Fruit fly (Drosophila melanogaster): Measurements from ENCODE around the gene CG32313.

Gene CG32313

dm6 chr3L:1533699-1534431 lies 11.7 kb downstream of the CG32313 start, which contains the start of gene Iml1:
Gene Iml1, minus strand, starts transcription at chr3L:1534034.
- TF ChIP-seq CG8478 (optimal IDR thresholded peaks at IDR 0.05): no peak
- no peak for TF ChIP-seq EcR (GFP tag; optimal IDR thresholded peaks at IDR 0.05)
- no peak for TF ChIP-seq psq (optimal IDR thresholded peaks at IDR 0.05)
- TF ChIP-seq usp (GFP tag; optimal IDR thresholded peaks at IDR 0.05): no peak
- TF ChIP-seq Dll (optimal IDR thresholded peaks at IDR 0.05): no peak
- TF ChIP-seq pan (optimal IDR thresholded peaks at IDR 0.05): no peak

- TF ChIP-seq CG8478 (optimal IDR thresholded peaks at IDR 0.05) (no peak), usp (GFP tag; optimal IDR thresholded peaks at IDR 0.05) (no peak), pan (optimal IDR thresholded peaks at IDR 0.05) (no peak), Dll (optimal IDR thresholded peaks at IDR 0.05) (no peak), psq (optimal IDR thresholded peaks at IDR 0.05) (no peak), EcR (GFP tag; optimal IDR thresholded peaks at IDR 0.05) (no peak)
Observed at dm6 chr3L:1531159-1531558, 14.4 kb downstream of the CG32313 start, which contains the start of gene Ir62a. Gene Ir62a, minus strand, starts transcription at chr3L:1531259.

dm6 chr3L:1518715-1519603 lies 26.6 kb downstream of the CG32313 start:
- TF ChIP-seq pan (optimal IDR thresholded peaks at IDR 0.05): no peak
- no peak for TF ChIP-seq EcR (GFP tag; optimal IDR thresholded peaks at IDR 0.05)

dm6 chr3L:1517274-1518047 lies 28.1 kb downstream of the CG32313 start:
- TF ChIP-seq Dll (optimal IDR thresholded peaks at IDR 0.05): no peak
- no peak for TF ChIP-seq pan (optimal IDR thresholded peaks at IDR 0.05)
- no peak for TF ChIP-seq CG8478 (optimal IDR thresholded peaks at IDR 0.05)
- no peak for TF ChIP-seq psq (optimal IDR thresholded peaks at IDR 0.05)
- no peak for TF ChIP-seq EcR (GFP tag; optimal IDR thresholded peaks at IDR 0.05)

- TF ChIP-seq CG8478 (optimal IDR thresholded peaks at IDR 0.05) (no peak), Dll (optimal IDR thresholded peaks at IDR 0.05) (no peak), pan (optimal IDR thresholded peaks at IDR 0.05) (no peak), psq (optimal IDR thresholded peaks at IDR 0.05) (no peak), usp (GFP tag; optimal IDR thresholded peaks at IDR 0.05) (no peak), EcR (GFP tag; optimal IDR thresholded peaks at IDR 0.05) (no peak)
Observed at dm6 chr3L:1516631-1517273, 28.8 kb downstream of the CG32313 start, which contains the start of gene cue. Gene cue, minus strand, starts transcription at chr3L:1517271.

- TF ChIP-seq pan (optimal IDR thresholded peaks at IDR 0.05) (no peak), psq (optimal IDR thresholded peaks at IDR 0.05) (no peak), CG8478 (optimal IDR thresholded peaks at IDR 0.05) (no peak), Dll (optimal IDR thresholded peaks at IDR 0.05) (no peak), EcR (GFP tag; optimal IDR thresholded peaks at IDR 0.05) (no peak), usp (GFP tag; optimal IDR thresholded peaks at IDR 0.05) (no peak)
Observed at dm6 chr3L:1515820-1516540, 29.6 kb downstream of the CG32313 start.

dm6 chr3L:1502086-1502893 lies 43.3 kb downstream of the CG32313 start, which contains the start of the genes hfp and Psa:
Gene hfp, minus strand, starts transcription at chr3L:1502590.
Gene Psa, plus strand, starts transcription at chr3L:1502843.
- TF ChIP-seq usp (GFP tag; optimal IDR thresholded peaks at IDR 0.05) (no peak), psq (optimal IDR thresholded peaks at IDR 0.05) (no peak), CG8478 (optimal IDR thresholded peaks at IDR 0.05) (no peak), pan (optimal IDR thresholded peaks at IDR 0.05) (no peak)

- TF ChIP-seq psq (optimal IDR thresholded peaks at IDR 0.05) (no peak), Dll (optimal IDR thresholded peaks at IDR 0.05) (no peak), pan (optimal IDR thresholded peaks at IDR 0.05) (no peak), usp (GFP tag; optimal IDR thresholded peaks at IDR 0.05) (no peak), EcR (GFP tag; optimal IDR thresholded peaks at IDR 0.05) (no peak), CG8478 (optimal IDR thresholded peaks at IDR 0.05) (no peak)
Observed at dm6 chr3L:1496408-1496807, 49.1 kb downstream of the CG32313 start, which contains the start of gene CG12084. Gene CG12084, minus strand, starts transcription at chr3L:1496643.

- TF ChIP-seq EcR (GFP tag; optimal IDR thresholded peaks at IDR 0.05) (no peak), Dll (optimal IDR thresholded peaks at IDR 0.05) (no peak), usp (GFP tag; optimal IDR thresholded peaks at IDR 0.05) (no peak)
Observed at dm6 chr3L:1495803-1496202, 49.7 kb downstream of the CG32313 start.
